Fruit fly (Drosophila melanogaster) whole organism, adult: Measurements from ENCODE around the gene CG11052.
A peak's percentile ranks its signal among the peaks of the same experiment; 100 is the strongest.

ENCODE experiments used
- CG11617 ChIP-seq: fragments of 200-800 bp; sonication (Bioruptor generic); optimal IDR thresholded peaks from 2 replicates; lab custom pipeline; 2017; ENCODE audit warnings: mild to moderate bottlenecking, missing biosample characterization, missing genetic modification reagents, missing genetic modification characterization
- CG12768 ChIP-seq: fragments of 200-800 bp; sonication (Bioruptor generic); optimal IDR thresholded peaks from 2 replicates; lab custom pipeline; 2017; ENCODE audit warnings: missing biosample characterization, missing genetic modification characterization, mild to moderate bottlenecking, moderate library complexity, missing genetic modification reagents
- CG14711 ChIP-seq: fragments of 200-800 bp; sonication (Bioruptor generic); optimal IDR thresholded peaks from 2 replicates; lab custom pipeline; 2018; ENCODE audit warnings: missing biosample characterization, mild to moderate bottlenecking, missing genetic modification characterization, moderate library complexity
- CG1620 ChIP-seq: fragments of 200-800 bp; sonication (Bioruptor generic); optimal IDR thresholded peaks from 2 replicates; lab custom pipeline; 2016; ENCODE audit warnings: missing biosample characterization, missing genetic modification characterization
- CG33017 ChIP-seq: fragments of 200-800 bp; sonication (Bioruptor generic); optimal IDR thresholded peaks from 2 replicates; lab custom pipeline; 2018; ENCODE audit warnings: missing biosample characterization, mild to moderate bottlenecking, missing genetic modification characterization, moderate library complexity
- CG5204 ChIP-seq: fragments of 200-800 bp; sonication (Bioruptor generic); optimal IDR thresholded peaks from 2 replicates; lab custom pipeline; 2016; ENCODE audit warnings: missing biosample characterization, missing genetic modification characterization
- CG7045 ChIP-seq: fragments of 200-800 bp; sonication (Bioruptor generic); optimal IDR thresholded peaks from 2 replicates; lab custom pipeline; 2017; ENCODE audit warnings: missing biosample characterization, mild to moderate bottlenecking, missing genetic modification characterization
- CG7101 ChIP-seq: fragments of 200-800 bp; sonication (Bioruptor generic); optimal IDR thresholded peaks from 2 replicates; lab custom pipeline; 2018; ENCODE audit warnings: missing biosample characterization, mild to moderate bottlenecking, missing genetic modification characterization, moderate library complexity
- Clk ChIP-seq: fragments of 200-800 bp; sonication (Bioruptor generic); optimal IDR thresholded peaks from 2 replicates; lab custom pipeline; 2017; ENCODE audit warnings: missing biosample characterization, missing genetic modification characterization
- Crg-1 ChIP-seq: fragments of 200-800 bp; sonication (Bioruptor generic); optimal IDR thresholded peaks from 2 replicates; lab custom pipeline; 2016; ENCODE audit warnings: missing biosample characterization, missing genetic modification characterization
- Hr96 ChIP-seq: fragments of 200-800 bp; sonication (Bioruptor generic); optimal IDR thresholded peaks from 2 replicates; lab custom pipeline; 2016; ENCODE audit warnings: missing biosample characterization, missing genetic modification characterization
- Mnt ChIP-seq: fragments of 200-800 bp; sonication (Bioruptor generic); optimal IDR thresholded peaks from 2 replicates; lab custom pipeline; 2016; ENCODE audit warnings: missing biosample characterization, mild to moderate bottlenecking, missing genetic modification characterization
- bab1 ChIP-seq: fragments of 200-800 bp; sonication (Bioruptor generic); optimal IDR thresholded peaks from 3 replicates; lab custom pipeline; 2019; ENCODE audit warnings: missing biosample characterization, mild to moderate bottlenecking, missing genetic modification characterization, moderate library complexity
- cic ChIP-seq: fragments of 200-800 bp; sonication (Bioruptor generic); optimal IDR thresholded peaks from 2 replicates; lab custom pipeline; 2017; ENCODE audit warnings: missing biosample characterization, mild to moderate bottlenecking, missing genetic modification characterization, moderate library complexity
- cnc ChIP-seq, 2 experiments: fragments of >200 bp; optimal IDR thresholded peaks; 2 replicates each; lab custom pipeline; 2017
- kay ChIP-seq: fragments of 200-800 bp; sonication (Bioruptor generic); peaks from one replicate; lab custom pipeline; 2016; ENCODE audit warnings: missing biosample characterization, missing genetic modification characterization, borderline replicate concordance
- ovo ChIP-seq: fragments of 200-800 bp; sonication (Bioruptor generic); optimal IDR thresholded peaks from 2 replicates; lab custom pipeline; 2016; ENCODE audit warnings: missing biosample characterization, missing genetic modification characterization
- pad ChIP-seq: fragments of 200-800 bp; sonication (Bioruptor generic); optimal IDR thresholded peaks from 3 replicates; lab custom pipeline; 2017; ENCODE audit warnings: missing biosample characterization, missing genetic modification characterization, mild to moderate bottlenecking, moderate library complexity, missing genetic modification reagents
- tj ChIP-seq: fragments of 200-800 bp; sonication (Bioruptor generic); optimal IDR thresholded peaks from 3 replicates; lab custom pipeline; 2017; ENCODE audit warnings: missing biosample characterization, mild to moderate bottlenecking, missing genetic modification characterization, moderate library complexity
- toe ChIP-seq: fragments of 200-800 bp; sonication (Bioruptor generic); optimal IDR thresholded peaks from 2 replicates; lab custom pipeline; 2016; ENCODE audit warnings: missing biosample characterization, missing genetic modification characterization

The CG11052 gene

dm6 chr3R:7973049-7973448 lies 36.0 kb downstream of the CG11052 start:
- no peak for TF ChIP-seq bab1 (GFP tag; lab: Kevin White, UChicago)
- TF ChIP-seq Mnt: no peak
- TF ChIP-seq pad: no peak
- no peak for TF ChIP-seq Clk (GFP tag; lab: Kevin White, UChicago)
- no peak for TF ChIP-seq cnc (optimal IDR thresholded peaks at IDR 0.05; lab: Kevin White, UChicago)
- no peak for TF ChIP-seq CG5204
- no peak for TF ChIP-seq CG14711 (tag; lab: Kevin White, UChicago)
- no peak for TF ChIP-seq Hr96 (GFP tag; lab: Kevin White, UChicago)
- no peak for TF ChIP-seq CG33017 (tag; lab: Kevin White, UChicago)
- TF ChIP-seq CG11617 (GFP tag; lab: Kevin White, UChicago): no peak
- no peak for TF ChIP-seq CG1620 (GFP tag; lab: Kevin White, UChicago)
- no peak for TF ChIP-seq kay (GFP tag; lab: Kevin White, UChicago)
- no peak for TF ChIP-seq cic (GFP tag; lab: Kevin White, UChicago)
- TF ChIP-seq CG7101: no peak
- TF ChIP-seq CG12768 (GFP tag; lab: Kevin White, UChicago): no peak
- TF ChIP-seq Crg-1 (GFP tag; lab: Kevin White, UChicago): no peak
- no peak for TF ChIP-seq toe (GFP tag; lab: Kevin White, UChicago)
- no peak for TF ChIP-seq tj (GFP tag; lab: Kevin White, UChicago)

- no peak for TF ChIP-seq kay (GFP tag; lab: Kevin White, UChicago)
- TF ChIP-seq CG1620 (GFP tag; lab: Kevin White, UChicago): no peak
- TF ChIP-seq cnc (optimal IDR thresholded peaks at IDR 0.05; lab: Kevin White, UChicago): no peak
- no peak for TF ChIP-seq CG7101
- no peak for TF ChIP-seq toe (GFP tag; lab: Kevin White, UChicago)
- no peak for TF ChIP-seq Crg-1 (GFP tag; lab: Kevin White, UChicago)
Measured at dm6 chr3R:7972179-7972578, 36.9 kb downstream of the CG11052 start.

DNA sequence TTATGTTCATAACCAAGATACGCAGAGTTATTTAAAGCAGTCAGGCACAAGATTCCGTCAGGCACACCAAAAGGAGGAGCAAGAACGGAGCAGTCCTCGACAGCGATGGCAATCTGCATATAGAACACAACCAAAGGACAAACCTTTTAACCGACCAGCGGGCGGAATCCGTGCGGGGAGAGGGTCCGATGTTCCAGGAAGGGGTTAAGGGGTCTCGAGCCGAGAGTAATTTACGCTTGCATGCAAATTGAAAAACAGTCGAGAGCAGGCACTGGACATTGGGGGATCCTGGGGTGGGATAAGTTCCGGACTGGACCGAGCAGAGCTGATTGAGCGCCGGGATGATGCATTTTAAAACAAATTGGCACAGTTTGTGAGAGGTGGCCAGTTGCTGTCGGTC lies 38.5 kb downstream of the CG11052 start:
- TF ChIP-seq tj (GFP tag; lab: Kevin White, UChicago): no peak
- TF ChIP-seq bab1 (GFP tag; lab: Kevin White, UChicago): no peak
- TF ChIP-seq CG33017 (tag; lab: Kevin White, UChicago): no peak
- no peak for TF ChIP-seq ovo (GFP tag; lab: Kevin White, UChicago)
- TF ChIP-seq CG7101: no peak
- TF ChIP-seq kay (GFP tag; lab: Kevin White, UChicago): no peak
- no peak for TF ChIP-seq cic (GFP tag; lab: Kevin White, UChicago)
- no peak for TF ChIP-seq CG14711 (tag; lab: Kevin White, UChicago)
- no peak for TF ChIP-seq Hr96 (GFP tag; lab: Kevin White, UChicago)
- no peak for TF ChIP-seq CG1620 (GFP tag; lab: Kevin White, UChicago)
- no peak for TF ChIP-seq Crg-1 (GFP tag; lab: Kevin White, UChicago)
- TF ChIP-seq cnc (optimal IDR thresholded peaks at IDR 0.05; lab: Kevin White, UChicago): no peak
- TF ChIP-seq CG12768 (GFP tag; lab: Kevin White, UChicago): no peak
- no peak for TF ChIP-seq Clk (GFP tag; lab: Kevin White, UChicago)
- TF ChIP-seq toe (GFP tag; lab: Kevin White, UChicago): no peak
- no peak for TF ChIP-seq CG5204
- no peak for TF ChIP-seq pad
- no peak for TF ChIP-seq Mnt

DNA sequence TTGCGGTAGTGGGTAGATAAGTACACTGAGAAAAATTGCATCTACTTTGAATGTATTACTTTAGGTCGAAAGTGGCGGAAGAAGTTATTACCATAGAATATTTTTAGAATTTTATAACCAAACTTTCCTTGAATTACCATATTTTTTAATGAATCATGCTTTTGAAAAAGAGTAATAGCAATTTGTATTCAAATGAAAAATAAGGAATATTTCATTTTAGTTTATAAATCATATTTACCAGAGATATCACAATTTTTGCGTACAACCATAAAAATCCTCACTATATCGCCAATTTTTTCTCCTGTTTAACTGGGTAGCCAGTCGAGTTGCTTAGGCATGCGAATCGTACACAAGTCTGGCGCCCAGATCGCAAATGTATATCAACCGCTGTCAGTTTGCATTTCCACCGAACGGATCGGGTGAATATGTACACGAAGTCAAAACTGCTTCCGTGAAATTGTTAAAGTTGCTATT lies 39.4 kb downstream of the CG11052 start:
- TF ChIP-seq CG11617 (GFP tag; lab: Kevin White, UChicago) (no peak), CG5204 (no peak), tj (GFP tag; lab: Kevin White, UChicago) (peak; percentile 4), Clk (GFP tag; lab: Kevin White, UChicago) (no peak)

DNA sequence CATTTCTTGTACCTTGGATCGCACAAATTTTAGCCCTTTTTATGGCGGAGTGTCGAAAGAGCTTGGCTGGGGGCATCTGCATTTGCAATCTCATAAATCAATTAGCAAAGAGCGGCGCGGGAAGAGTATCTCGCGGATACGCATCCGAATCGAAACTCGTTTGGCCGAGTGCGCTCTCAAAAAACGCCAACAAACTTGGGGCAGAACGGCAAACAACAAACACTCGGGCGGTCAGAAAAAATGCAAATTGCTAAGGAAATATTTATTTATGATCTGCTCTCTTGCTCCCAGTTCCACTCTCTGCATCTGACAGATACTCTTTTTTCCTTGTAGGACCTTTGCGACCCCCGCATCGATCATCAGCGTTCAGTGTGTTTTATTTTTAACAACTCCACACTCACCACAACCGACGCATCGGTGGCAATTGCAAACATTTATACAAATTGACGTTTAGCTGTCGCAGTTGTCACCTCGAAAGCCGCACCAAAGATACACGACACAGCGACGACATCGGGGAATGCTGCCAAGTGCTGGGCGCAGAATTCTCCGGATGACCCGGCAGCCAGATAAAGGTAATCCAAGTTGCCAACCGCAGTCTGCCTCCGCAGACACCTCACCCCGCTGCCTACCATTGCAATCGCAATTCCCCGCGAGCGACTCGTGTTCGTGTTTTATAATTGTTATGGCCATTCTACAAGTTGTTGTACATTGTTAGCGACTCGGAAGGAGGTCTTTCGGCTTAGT lies 40.0 kb downstream of the CG11052 start:
- no peak for TF ChIP-seq cic (GFP tag; lab: Kevin White, UChicago)
- TF ChIP-seq toe (GFP tag; lab: Kevin White, UChicago): no peak
- TF ChIP-seq CG12768 (GFP tag; lab: Kevin White, UChicago): no peak
- TF ChIP-seq CG7101: no peak
- no peak for TF ChIP-seq Mnt
- no peak for TF ChIP-seq CG11617 (GFP tag; lab: Kevin White, UChicago)
- TF ChIP-seq CG5204: no peak
- TF ChIP-seq CG33017 (tag; lab: Kevin White, UChicago): no peak
- TF ChIP-seq tj (GFP tag; lab: Kevin White, UChicago): no peak
- TF ChIP-seq Clk (GFP tag; lab: Kevin White, UChicago): no peak
- TF ChIP-seq CG7045: no peak
- no peak for TF ChIP-seq CG14711 (tag; lab: Kevin White, UChicago)
- no peak for TF ChIP-seq ovo (GFP tag; lab: Kevin White, UChicago)
- no peak for TF ChIP-seq kay (GFP tag; lab: Kevin White, UChicago)
- TF ChIP-seq bab1 (GFP tag; lab: Kevin White, UChicago): no peak
- TF ChIP-seq Hr96 (GFP tag; lab: Kevin White, UChicago): no peak
- TF ChIP-seq Crg-1 (GFP tag; lab: Kevin White, UChicago): no peak
- TF ChIP-seq cnc (optimal IDR thresholded peaks at IDR 0.05; lab: Kevin White, UChicago): no peak
- no peak for TF ChIP-seq pad

- peak; percentile 71 for TF ChIP-seq Mnt
- TF ChIP-seq CG5204: no peak
- no peak for TF ChIP-seq ovo (GFP tag; lab: Kevin White, UChicago)
- TF ChIP-seq CG33017 (tag; lab: Kevin White, UChicago): no peak
Measured at dm6 chr3R:7967801-7968200, 41.3 kb downstream of the CG11052 start.
